Fruit fly (Drosophila melanogaster) whole organism, embryonic: Measurements from ENCODE around the gene Mob3.

Experiments
- B-H1 ChIP-seq: fragments of 200-800 bp; sonication (Bioruptor generic); IDR thresholded peaks from 3 replicates; pipeline ENCODE4 v1.3.6; 2022; ENCODE audit warnings: missing biosample characterization, missing genetic modification characterization
- Blimp-1 ChIP-seq: fragments of 200-800 bp; sonication (Bioruptor generic); optimal IDR thresholded peaks from 3 replicates; lab custom pipeline; 2018; ENCODE audit warnings: missing biosample characterization, missing genetic modification characterization, mild to moderate bottlenecking, moderate library complexity, missing genetic modification reagents
- CG10147 ChIP-seq: fragments of 200-800 bp; sonication (Bioruptor generic); optimal IDR thresholded peaks from 2 replicates; lab custom pipeline; 2019; ENCODE audit warnings: missing biosample characterization, mild to moderate bottlenecking, missing genetic modification characterization, moderate library complexity
- CG1024 ChIP-seq: fragments of 200-800 bp; sonication (Bioruptor generic); IDR thresholded peaks from 2 replicates; pipeline ENCODE4 v1.3.6; 2022; ENCODE audit warnings: missing biosample characterization, missing genetic modification characterization
- CG10565 ChIP-seq: fragments of 200-800 bp; sonication (Bioruptor generic); optimal IDR thresholded peaks from 3 replicates; lab custom pipeline; 2016; ENCODE audit warnings: missing biosample characterization, mild to moderate bottlenecking, missing genetic modification characterization
- CG11696 ChIP-seq: fragments of 200-800 bp; sonication (Bioruptor generic); IDR thresholded peaks from 2 replicates; pipeline ENCODE4 v1.3.6; 2022; ENCODE audit warnings: missing biosample characterization, missing genetic modification characterization
- CG1233 ChIP-seq: fragments of 200-800 bp; sonication (Bioruptor generic); optimal IDR thresholded peaks from 4 replicates; lab custom pipeline; 2018; ENCODE audit warnings: missing biosample characterization, mild to moderate bottlenecking, missing genetic modification characterization
- CG12942 ChIP-seq: fragments of 200-800 bp; sonication (Bioruptor generic); optimal IDR thresholded peaks from 3 replicates; lab custom pipeline; 2016; ENCODE audit warnings: missing biosample characterization, missing genetic modification characterization
- CG14441 ChIP-seq: fragments of 200-800 bp; sonication (Bioruptor generic); IDR thresholded peaks from 2 replicates; pipeline ENCODE4 v1.3.6; 2022; ENCODE audit warnings: missing biosample characterization, missing genetic modification characterization
- CG15073 ChIP-seq: fragments of 200-800 bp; sonication (Bioruptor generic); optimal IDR thresholded peaks from 2 replicates; lab custom pipeline; 2016; ENCODE audit warnings: missing biosample characterization, missing genetic modification characterization
- CG15696 ChIP-seq: fragments of 200-800 bp; sonication (Bioruptor generic); optimal IDR thresholded peaks from 2 replicates; lab custom pipeline; 2019; ENCODE audit warnings: missing biosample characterization, mild to moderate bottlenecking, missing genetic modification characterization, moderate library complexity
- CG17802 ChIP-seq: fragments of 200-800 bp; sonication (Bioruptor generic); optimal IDR thresholded peaks from 2 replicates; lab custom pipeline; 2018; ENCODE audit warnings: missing biosample characterization, mild to moderate bottlenecking, missing genetic modification characterization, moderate library complexity
- CG17912 ChIP-seq: fragments of 200-800 bp; sonication (Bioruptor generic); optimal IDR thresholded peaks from 2 replicates; lab custom pipeline; 2018; ENCODE audit warnings: missing biosample characterization, mild to moderate bottlenecking, missing genetic modification characterization
- CG18262 ChIP-seq: fragments of 200-800 bp; optimal IDR thresholded peaks from 3 replicates; lab custom pipeline; 2019; ENCODE audit warnings: missing biosample characterization, mild to moderate bottlenecking, missing genetic modification characterization, moderate library complexity
- CG30020 ChIP-seq: fragments of 200-800 bp; optimal IDR thresholded peaks from 2 replicates; lab custom pipeline; 2019; ENCODE audit warnings: missing biosample characterization, mild to moderate bottlenecking, missing genetic modification characterization, moderate library complexity
- CG3847 ChIP-seq: fragments of 200-800 bp; sonication (Bioruptor generic); IDR thresholded peaks from 2 replicates; pipeline ENCODE4 v1.3.6; 2022; ENCODE audit warnings: missing biosample characterization, missing genetic modification characterization
- CG4617 ChIP-seq: fragments of 200-800 bp; sonication (Bioruptor generic); optimal IDR thresholded peaks from 3 replicates; lab custom pipeline; 2016; ENCODE audit warnings: missing biosample characterization, missing genetic modification characterization, borderline replicate concordance
- CG6791 ChIP-seq: fragments of 200-800 bp; sonication (Bioruptor generic); IDR thresholded peaks from 3 replicates; pipeline ENCODE4 v1.3.6; 2022; ENCODE audit warnings: missing biosample characterization, missing genetic modification characterization; ENCODE audit not compliant: partially characterized antibody
- CG8290 ChIP-seq, 3 experiments: fragments of 200-800 bp; sonication (Bioruptor generic); optimal IDR thresholded peaks; 2 replicates each; lab custom pipeline; 2016 to 2019; ENCODE audit warnings: missing biosample characterization in 3 of 3, missing genetic modification characterization in 3 of 3, mild to moderate bottlenecking in 2 of 3, moderate library complexity in 1 of 3
- Dbx ChIP-seq: fragments of 200-800 bp; sonication (Bioruptor generic); IDR thresholded peaks from 3 replicates; pipeline ENCODE4 v1.3.6; 2022; ENCODE audit warnings: missing biosample characterization, missing genetic modification characterization
- Dfd ChIP-seq, 2 experiments: fragments of >200 bp; optimal IDR thresholded peaks; 2 replicates each; lab custom pipeline; 2017; ENCODE audit warnings: missing biosample characterization in 2 of 2, missing genetic modification characterization in 2 of 2
- Ets97D ChIP-seq: fragments of 200-800 bp; sonication (Bioruptor generic); optimal IDR thresholded peaks from 3 replicates; lab custom pipeline; 2016; ENCODE audit warnings: missing biosample characterization, missing genetic modification characterization
- Lhr ChIP-seq: fragments of 200-800 bp; sonication (Bioruptor generic); optimal IDR thresholded peaks from 3 replicates; lab custom pipeline; 2017; ENCODE audit warnings: mild to moderate bottlenecking, missing biosample characterization, missing genetic modification reagents, missing genetic modification characterization
- Pdp1 ChIP-seq, 2 experiments: fragments of 200-800 bp; sonication (Bioruptor generic); optimal IDR thresholded peaks; 3 replicates each; lab custom pipeline; 2016; ENCODE audit warnings: missing biosample characterization in 2 of 2, missing genetic modification characterization in 2 of 2, mild to moderate bottlenecking in 1 of 2, moderate library complexity in 1 of 2
- Rfx ChIP-seq: fragments of 200-800 bp; sonication (Bioruptor generic); IDR thresholded peaks from 2 replicates; pipeline ENCODE4 v1.3.6; 2022; ENCODE audit warnings: missing biosample characterization, missing genetic modification characterization
- Sox100B ChIP-seq: fragments of 200-800 bp; sonication (Bioruptor generic); optimal IDR thresholded peaks from 3 replicates; lab custom pipeline; 2018; ENCODE audit warnings: missing biosample characterization, mild to moderate bottlenecking, missing genetic modification characterization
- Sry-δ ChIP-seq: fragments of 200-800 bp; sonication (Bioruptor generic); optimal IDR thresholded peaks from 2 replicates; lab custom pipeline; 2016; ENCODE audit warnings: missing biosample characterization, missing genetic modification characterization
- Ssrp ChIP-seq: fragments of 200-800 bp; sonication (Bioruptor generic); optimal IDR thresholded peaks from 2 replicates; lab custom pipeline; 2018; ENCODE audit warnings: missing biosample characterization, mild to moderate bottlenecking, missing genetic modification characterization, moderate library complexity
- Xrp1 ChIP-seq: fragments of 200-800 bp; sonication (Bioruptor generic); IDR thresholded peaks from 2 replicates; pipeline ENCODE4 v1.3.6; 2022; ENCODE audit warnings: missing biosample characterization, missing genetic modification characterization
- dati ChIP-seq: fragments of 200-800 bp; sonication (Bioruptor generic); IDR thresholded peaks from 2 replicates; pipeline ENCODE4 v1.3.6; 2022; ENCODE audit warnings: missing biosample characterization, missing genetic modification characterization
- dm ChIP-seq: fragments of 200-800 bp; sonication (Bioruptor generic); optimal IDR thresholded peaks from 3 replicates; lab custom pipeline; 2016; ENCODE audit warnings: missing biosample characterization, missing genetic modification characterization
- fd102C ChIP-seq: fragments of 200-800 bp; sonication (Bioruptor generic); optimal IDR thresholded peaks from 2 replicates; lab custom pipeline; 2018; ENCODE audit warnings: missing biosample characterization, mild to moderate bottlenecking, missing genetic modification characterization, moderate library complexity
- gt ChIP-seq: fragments of 200-800 bp; sonication (Bioruptor generic); IDR thresholded peaks from 2 replicates; pipeline ENCODE4 v1.3.6; 2022; ENCODE audit warnings: missing biosample characterization, missing genetic modification characterization
- knrl ChIP-seq: fragments of 200-800 bp; sonication (Bioruptor generic); IDR thresholded peaks from 3 replicates; pipeline ENCODE4 v1.3.6; 2022; ENCODE audit warnings: missing biosample characterization, missing genetic modification characterization; ENCODE audit not compliant: partially characterized antibody
- mirr ChIP-seq: fragments of 200-800 bp; sonication (Bioruptor generic); optimal IDR thresholded peaks from 3 replicates; lab custom pipeline; 2018; ENCODE audit warnings: missing biosample characterization, mild to moderate bottlenecking, missing genetic modification characterization
- otp ChIP-seq: fragments of 200-800 bp; sonication (Bioruptor generic); IDR thresholded peaks from 3 replicates; pipeline ENCODE4, ENCODE4 v1.3.6; 2022; ENCODE audit warnings: missing biosample characterization, missing genetic modification characterization
- pfk ChIP-seq: fragments of 200-800 bp; sonication (Bioruptor generic); optimal IDR thresholded peaks from 2 replicates; lab custom pipeline; 2018; ENCODE audit warnings: missing biosample characterization, mild to moderate bottlenecking, missing genetic modification characterization, moderate library complexity
- phol ChIP-seq: fragments of 200-800 bp; sonication (Bioruptor generic); optimal IDR thresholded peaks from 3 replicates; lab custom pipeline; 2018; ENCODE audit warnings: missing biosample characterization, mild to moderate bottlenecking, missing genetic modification characterization, moderate library complexity
- ro ChIP-seq: fragments of 200-800 bp; sonication (Bioruptor generic); IDR thresholded peaks from 2 replicates; pipeline ENCODE4 v1.3.6; 2022; ENCODE audit warnings: missing biosample characterization, missing genetic modification characterization
- row ChIP-seq: fragments of 200-800 bp; sonication (Bioruptor generic); IDR thresholded peaks from 3 replicates; pipeline ENCODE4 v1.3.6; 2022; ENCODE audit warnings: missing biosample characterization, missing genetic modification characterization
- sd ChIP-seq: fragments of 200-800 bp; sonication (Bioruptor generic); optimal IDR thresholded peaks from 3 replicates; lab custom pipeline; 2018; ENCODE audit warnings: missing biosample characterization, mild to moderate bottlenecking, missing genetic modification characterization, moderate library complexity
- sens ChIP-seq: fragments of 200-800 bp; sonication (Bioruptor generic); peaks from one replicate; lab custom pipeline; 2016; ENCODE audit warnings: missing biosample characterization, missing genetic modification characterization
- shn ChIP-seq: fragments of 200-800 bp; sonication (Bioruptor generic); optimal IDR thresholded peaks from 3 replicates; lab custom pipeline; 2016; ENCODE audit warnings: missing biosample characterization, missing genetic modification characterization
- sqz ChIP-seq: fragments of 200-800 bp; sonication (Bioruptor generic); optimal IDR thresholded peaks from 3 replicates; lab custom pipeline; 2018; ENCODE audit warnings: missing biosample characterization, mild to moderate bottlenecking, missing genetic modification characterization
- sr ChIP-seq: fragments of 200-800 bp; sonication (Bioruptor generic); IDR thresholded peaks from 3 replicates; pipeline ENCODE4 v1.3.6; 2022; ENCODE audit warnings: missing biosample characterization, missing genetic modification characterization
- ssp ChIP-seq: fragments of 200-800 bp; sonication (Bioruptor generic); IDR thresholded peaks from 2 replicates; pipeline ENCODE4 v1.3.6; 2022; ENCODE audit warnings: missing biosample characterization, missing genetic modification characterization
- tap ChIP-seq: fragments of 200-800 bp; optimal IDR thresholded peaks from 3 replicates; lab custom pipeline; 2019; ENCODE audit warnings: missing biosample characterization, mild to moderate bottlenecking, missing genetic modification characterization, moderate library complexity
- z ChIP-seq: fragments of 200-800 bp; sonication (Bioruptor generic); IDR thresholded peaks from 3 replicates; pipeline ENCODE4 v1.3.6; 2022; ENCODE audit warnings: missing biosample characterization, missing genetic modification characterization
- zen2 ChIP-seq: fragments of 200-800 bp; sonication (Bioruptor generic); IDR thresholded peaks from 3 replicates; pipeline ENCODE4 v1.3.6; 2022; ENCODE audit warnings: missing biosample characterization, missing genetic modification characterization; ENCODE audit not compliant: partially characterized antibody

The Mob3 gene

DNA sequence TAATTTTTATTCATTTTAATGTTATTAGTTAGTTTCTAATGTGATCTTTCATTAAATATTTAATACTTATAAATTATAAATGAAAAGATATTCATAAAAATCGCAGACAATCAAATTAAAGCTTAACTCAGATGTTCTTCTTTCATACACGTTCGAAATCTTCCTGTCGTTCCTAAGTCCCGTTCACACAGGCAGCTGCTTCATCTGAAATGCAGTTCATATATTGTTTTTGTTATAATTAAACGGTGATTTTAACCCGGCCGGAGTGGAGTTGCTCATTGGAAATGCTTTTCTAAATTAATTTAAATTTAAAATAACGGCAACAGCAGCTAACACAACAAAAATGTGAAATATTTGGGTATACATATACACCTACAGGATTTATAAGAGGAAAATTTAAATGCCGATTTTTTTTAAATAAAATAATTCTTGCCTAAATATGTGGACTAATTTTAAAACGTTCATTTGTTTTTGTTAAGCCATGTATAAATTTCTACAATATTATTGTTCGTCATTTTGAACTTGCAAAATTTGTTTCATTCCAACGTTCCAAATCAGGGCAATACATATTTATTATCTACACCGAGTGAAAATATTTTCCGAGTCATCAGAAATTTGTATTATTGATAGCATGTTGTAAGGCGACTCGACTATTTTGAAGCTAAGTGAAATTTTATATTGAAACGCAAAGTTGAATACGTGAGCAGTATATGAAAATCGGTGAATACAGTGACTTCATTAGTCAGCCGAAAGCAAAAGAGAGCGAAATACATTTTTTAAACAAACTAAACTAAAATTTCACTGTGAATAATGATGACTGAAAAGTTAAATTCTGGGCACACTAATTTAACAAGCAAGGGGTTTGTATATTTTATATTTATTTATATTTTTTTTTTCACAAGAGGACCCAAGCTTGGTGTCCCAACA lies 26.1 kb upstream of the Mob3 start, which contains the start of gene me31B (continued):
- TF ChIP-seq sr (GFP tag; lab: Robert Waterston, UW) (no peak), ssp (GFP tag; lab: Robert Waterston, UW) (peak; percentile 88), Dfd (GFP tag; optimal IDR thresholded peaks at IDR 0.05; lab: Kevin White, UChicago) (no peak), dm (GFP tag; lab: Kevin White, UChicago) (no peak), Dbx (no peak), CG10565 (GFP tag; lab: Kevin White, UChicago) (no peak), CG1233 (GFP tag; lab: Kevin White, UChicago) (peak; percentile 17), CG14441 (no peak), CG15073 (GFP tag; lab: Kevin White, UChicago) (no peak), Rfx (GFP tag; lab: Robert Waterston, UW) (no peak), shn (GFP tag; lab: Kevin White, UChicago) (no peak), Sox100B (GFP tag; lab: Kevin White, UChicago) (peak; percentile 25), mirr (GFP tag; lab: Kevin White, UChicago) (no peak), CG17802 (peak; percentile 96), dati (GFP tag; lab: Robert Waterston, UW) (no peak), ro (GFP tag; lab: Robert Waterston, UW) (no peak), Lhr (GFP tag; lab: Kevin White, UChicago) (peak; percentile 7), CG10147 (GFP tag; lab: Kevin White, UChicago) (no peak), CG15696 (no peak), CG12942 (GFP tag; lab: Kevin White, UChicago) (peak; percentile 38), CG30020 (tag; lab: Kevin White, UChicago) (peak; percentile 100), row (GFP tag; lab: Robert Waterston, UW) (peak; percentile 75; the same call in 2 of the 3 replicates), Sry-δ (GFP tag; lab: Kevin White, UChicago) (peak; percentile 1), CG11696 (GFP tag; lab: Robert Waterston, UW) (no peak), CG17912 (GFP tag; lab: Kevin White, UChicago) (peak; percentile 6), CG4617 (peak; percentile 73), fd102C (no peak), phol (peak; percentile 60), knrl (GFP tag; lab: Robert Waterston, UW) (no peak), Xrp1 (GFP tag; lab: Robert Waterston, UW) (no peak), z (GFP tag; lab: Robert Waterston, UW) (no peak), Ets97D (GFP tag; lab: Kevin White, UChicago) (no peak), otp (no peak), Blimp-1 (GFP tag; lab: Kevin White, UChicago) (no peak), zen2 (GFP tag; lab: Robert Waterston, UW) (no peak), CG8290 (GFP tag; optimal IDR thresholded peaks at IDR 0.05; lab: Kevin White, UChicago) (no peak), CG8290 (tag; optimal IDR thresholded peaks at IDR 0.05; lab: Kevin White, UChicago) (peak in 1 of 2 experiments; percentile 41), Pdp1 (GFP tag; optimal IDR thresholded peaks at IDR 0.05; lab: Kevin White, UChicago) (peak in 1 of 2 experiments; percentile 15), sd (tag; lab: Kevin White, UChicago) (peak; percentile 15), pfk (GFP tag; lab: Kevin White, UChicago) (peak; percentile 90), B-H1 (GFP tag; lab: Robert Waterston, UW) (no peak), CG1024 (peak; percentile 93), gt (GFP tag; lab: Robert Waterston, UW) (no peak), CG6791 (GFP tag; lab: Robert Waterston, UW) (no peak), CG18262 (tag; lab: Kevin White, UChicago) (peak; percentile 15), CG3847 (no peak), Ssrp (tag; lab: Kevin White, UChicago) (peak; percentile 36), sqz (GFP tag; lab: Kevin White, UChicago) (no peak), sens (peak; percentile 9), tap (no peak)
